Worm (Caenorhabditis elegans) whole organism, L4/young adult: ENCODE results near the gene tag-297.

Experiments used
- W03F9.2 ChIP-seq: fragments of 150-350 bp; optimal IDR thresholded peaks from 2 replicates; lab custom pipeline; 2014; ENCODE audit warnings: missing biosample characterization, missing genetic modification characterization
- him-1 ChIP-seq: sonication (generic microtip); optimal IDR thresholded peaks from 2 replicates; lab custom pipeline; 2016; ENCODE audit warnings: missing genotype, missing genetic modification reagents, missing genetic modification characterization, missing compliant biosample characterization

ce11 chrII:14636737-14637136, 9.3 kb downstream of the tag-297 start, which contains the start of gene sre-13:
- TF ChIP-seq him-1 (no peak), W03F9.2 (tag; lab: Kevin White, UChicago) (no peak)
